Fruit fly (Drosophila melanogaster) whole organism, embryonic: ENCODE data around the gene Glut4EF.
A peak's percentile ranks its signal among the peaks of the same experiment; 100 is the strongest.

ENCODE experiments used
- CG10147 ChIP-seq: fragments of 200-800 bp; sonication (Bioruptor generic); optimal IDR thresholded peaks from 2 replicates; lab custom pipeline; 2019; ENCODE audit warnings: missing biosample characterization, mild to moderate bottlenecking, missing genetic modification characterization, moderate library complexity
- CG10543 ChIP-seq: fragments of 200-800 bp; sonication (Bioruptor generic); optimal IDR thresholded peaks from 3 replicates; lab custom pipeline; 2017; ENCODE audit warnings: missing biosample characterization, mild to moderate bottlenecking, missing genetic modification characterization, moderate library complexity
- CG11398 ChIP-seq: fragments of 200-800 bp; sonication (Bioruptor generic); optimal IDR thresholded peaks from 2 replicates; lab custom pipeline; 2016; ENCODE audit warnings: missing biosample characterization, missing genetic modification characterization
- CG13894 ChIP-seq: fragments of 200-800 bp; sonication (Bioruptor generic); optimal IDR thresholded peaks from 3 replicates; lab custom pipeline; 2018; ENCODE audit warnings: missing biosample characterization, mild to moderate bottlenecking, missing genetic modification characterization, moderate library complexity
- CG14710 ChIP-seq: fragments of 200-800 bp; sonication (Bioruptor generic); optimal IDR thresholded peaks from 3 replicates; lab custom pipeline; 2019; ENCODE audit warnings: missing biosample characterization, mild to moderate bottlenecking, missing genetic modification characterization, moderate library complexity
- CG15479 ChIP-seq: fragments of 200-800 bp; sonication (Bioruptor generic); optimal IDR thresholded peaks from 3 replicates; lab custom pipeline; 2019; ENCODE audit warnings: missing biosample characterization, mild to moderate bottlenecking, missing genetic modification characterization, moderate library complexity
- CG17361 ChIP-seq: fragments of 200-800 bp; sonication (Bioruptor generic); IDR thresholded peaks from 3 replicates; pipeline ENCODE4 v1.3.6; 2022; ENCODE audit warnings: missing biosample characterization, missing genetic modification characterization
- CG30431 ChIP-seq: fragments of 200-800 bp; sonication (Bioruptor generic); optimal IDR thresholded peaks from 2 replicates; lab custom pipeline; 2017; ENCODE audit warnings: missing biosample characterization, missing genetic modification characterization
- CG4328 ChIP-seq: fragments of 200-800 bp; sonication (Bioruptor generic); optimal IDR thresholded peaks from 3 replicates; lab custom pipeline; 2017; ENCODE audit warnings: missing biosample characterization, missing genetic modification reagents, missing genetic modification characterization
- CG4854 ChIP-seq: fragments of 200-800 bp; sonication (Bioruptor generic); optimal IDR thresholded peaks from 2 replicates; lab custom pipeline; 2016; ENCODE audit warnings: missing biosample characterization, missing genetic modification characterization, inconsistent platforms
- CG6791 ChIP-seq: fragments of 200-800 bp; sonication (Bioruptor generic); IDR thresholded peaks from 3 replicates; pipeline ENCODE4 v1.3.6; 2022; ENCODE audit warnings: missing biosample characterization, missing genetic modification characterization; ENCODE audit not compliant: partially characterized antibody
- Chrac-16 ChIP-seq: fragments of 200-800 bp; sonication (Bioruptor generic); optimal IDR thresholded peaks from 3 replicates; lab custom pipeline; 2016; ENCODE audit warnings: missing biosample characterization, missing genetic modification characterization
- D ChIP-seq, 2 experiments: fragments of 200-800 bp in 1 of 2; fragments of >200 bp in 1 of 2; sonication (Bioruptor generic) in 1 of 2; optimal IDR thresholded peaks; 2 replicates in 1 of 2; 3 replicates in 1 of 2; lab custom pipeline; 2017; ENCODE audit warnings: mild to moderate bottlenecking in 1 of 2, missing biosample characterization in 1 of 2, missing genetic modification characterization in 1 of 2, missing genetic modification reagents in 1 of 2
- Dad ChIP-seq: fragments of 200-800 bp; sonication (Bioruptor generic); optimal IDR thresholded peaks from 3 replicates; lab custom pipeline; 2016; ENCODE audit warnings: missing biosample characterization, missing genetic modification characterization
- H2.0 ChIP-seq: fragments of 200-800 bp; sonication (Bioruptor generic); IDR thresholded peaks from 2 replicates; pipeline ENCODE4 v1.3.6; 2022; ENCODE audit warnings: missing biosample characterization, missing genetic modification characterization
- HLH54F ChIP-seq: fragments of 200-800 bp; sonication (Bioruptor generic); optimal IDR thresholded peaks from 3 replicates; lab custom pipeline; 2016; ENCODE audit warnings: missing biosample characterization, missing genetic modification characterization
- HmgD ChIP-seq: fragments of 200-800 bp; sonication (Bioruptor generic); optimal IDR thresholded peaks from 3 replicates; lab custom pipeline; 2016; ENCODE audit warnings: missing biosample characterization, missing genetic modification characterization
- Kr ChIP-seq: fragments of 200-800 bp; sonication (Bioruptor generic); optimal IDR thresholded peaks from 2 replicates; lab custom pipeline; 2017; ENCODE audit warnings: missing biosample characterization, mild to moderate bottlenecking, missing genetic modification characterization
- NfI ChIP-seq: fragments of 200-800 bp; sonication (Bioruptor generic); optimal IDR thresholded peaks from 3 replicates; lab custom pipeline; 2018; ENCODE audit warnings: missing biosample characterization, mild to moderate bottlenecking, missing genetic modification characterization, moderate library complexity
- Opbp ChIP-seq: fragments of 200-800 bp; sonication (Bioruptor generic); IDR thresholded peaks from 3 replicates; pipeline ENCODE4 v1.3.6; 2022; ENCODE audit warnings: missing biosample characterization, missing genetic modification characterization; ENCODE audit not compliant: partially characterized antibody
- PHDP ChIP-seq: fragments of 200-800 bp; sonication (Bioruptor generic); optimal IDR thresholded peaks from 3 replicates; lab custom pipeline; 2018; ENCODE audit warnings: missing biosample characterization, mild to moderate bottlenecking, missing genetic modification characterization, moderate library complexity
- Ptx1 ChIP-seq: fragments of 200-800 bp; sonication (Bioruptor generic); IDR thresholded peaks from 2 replicates; pipeline ENCODE4 v1.3.6; 2022; ENCODE audit warnings: missing biosample characterization, missing genetic modification characterization
- YL-1 ChIP-seq: fragments of 200-800 bp; sonication (Bioruptor generic); optimal IDR thresholded peaks from 3 replicates; lab custom pipeline; 2017; ENCODE audit warnings: missing biosample characterization, mild to moderate bottlenecking, missing genetic modification characterization
- bsh ChIP-seq, 2 experiments: fragments of 200-800 bp; sonication (Bioruptor generic); optimal IDR thresholded peaks; 2 replicates each; lab custom pipeline; 2017 to 2018; ENCODE audit warnings: mild to moderate bottlenecking in 2 of 2, missing biosample characterization in 2 of 2, missing genetic modification characterization in 2 of 2, moderate library complexity in 1 of 2
- chn ChIP-seq: fragments of 200-800 bp; sonication (Bioruptor generic); optimal IDR thresholded peaks from 2 replicates; lab custom pipeline; 2016; ENCODE audit warnings: missing biosample characterization, missing genetic modification characterization
- dan ChIP-seq: fragments of 200-800 bp; sonication (Bioruptor generic); IDR thresholded peaks from 2 replicates; pipeline ENCODE4 v1.3.6; 2022; ENCODE audit warnings: missing biosample characterization, missing genetic modification characterization
- hbn ChIP-seq: fragments of 200-800 bp; sonication (Bioruptor generic); IDR thresholded peaks from 2 replicates; pipeline ENCODE4 v1.3.6; 2022; ENCODE audit warnings: missing biosample characterization, missing genetic modification characterization; ENCODE audit not compliant: partially characterized antibody
- her ChIP-seq: fragments of 200-800 bp; sonication (Bioruptor generic); optimal IDR thresholded peaks from 2 replicates; lab custom pipeline; 2016; ENCODE audit warnings: missing biosample characterization, missing genetic modification characterization
- mirr ChIP-seq: fragments of 200-800 bp; sonication (Bioruptor generic); optimal IDR thresholded peaks from 3 replicates; lab custom pipeline; 2018; ENCODE audit warnings: missing biosample characterization, mild to moderate bottlenecking, missing genetic modification characterization
- oc ChIP-seq: fragments of 200-800 bp; sonication (Bioruptor generic); optimal IDR thresholded peaks from 2 replicates; lab custom pipeline; 2018; ENCODE audit warnings: missing biosample characterization, mild to moderate bottlenecking, missing genetic modification characterization, moderate library complexity
- odd ChIP-seq: fragments of 200-800 bp; sonication (Bioruptor generic); optimal IDR thresholded peaks from 2 replicates; lab custom pipeline; 2017; ENCODE audit warnings: missing biosample characterization, mild to moderate bottlenecking, missing genetic modification characterization
- sd ChIP-seq: fragments of 200-800 bp; sonication (Bioruptor generic); optimal IDR thresholded peaks from 3 replicates; lab custom pipeline; 2018; ENCODE audit warnings: missing biosample characterization, mild to moderate bottlenecking, missing genetic modification characterization, moderate library complexity
- seq ChIP-seq: fragments of 200-800 bp; sonication (Bioruptor generic); IDR thresholded peaks from 2 replicates; pipeline ENCODE4 v1.3.6; 2022; ENCODE audit warnings: missing biosample characterization, missing genetic modification characterization
- sna ChIP-seq: fragments of 200-800 bp; sonication (Bioruptor generic); IDR thresholded peaks from 2 replicates; pipeline ENCODE4 v1.3.6; 2022; ENCODE audit warnings: missing biosample characterization, missing genetic modification characterization; ENCODE audit not compliant: partially characterized antibody
- tll ChIP-seq, 2 experiments: fragments of 200-800 bp in 1 of 2; fragments of >200 bp in 1 of 2; sonication (Bioruptor generic) in 1 of 2; optimal IDR thresholded peaks; 2 replicates each; lab custom pipeline; 2017 to 2019; ENCODE audit warnings: missing biosample characterization in 2 of 2, missing genetic modification characterization in 2 of 2, mild to moderate bottlenecking in 1 of 2, moderate library complexity in 1 of 2
- tup ChIP-seq: fragments of 200-800 bp; sonication (Bioruptor generic); optimal IDR thresholded peaks from 2 replicates; lab custom pipeline; 2016; ENCODE audit warnings: missing biosample characterization, mild to moderate bottlenecking, missing genetic modification characterization, moderate library complexity
- twi ChIP-seq: fragments of 200-800 bp; optimal IDR thresholded peaks from 2 replicates; lab custom pipeline; 2019; ENCODE audit warnings: missing biosample characterization, mild to moderate bottlenecking, missing genetic modification characterization, moderate library complexity
- zen ChIP-seq: fragments of 200-800 bp; sonication (Bioruptor generic); optimal IDR thresholded peaks from 3 replicates; lab custom pipeline; 2018; ENCODE audit warnings: missing biosample characterization, mild to moderate bottlenecking, missing genetic modification characterization, moderate library complexity
- zf30C ChIP-seq: fragments of 200-800 bp; sonication (Bioruptor generic); optimal IDR thresholded peaks from 3 replicates; lab custom pipeline; 2018; ENCODE audit warnings: missing biosample characterization, mild to moderate bottlenecking, missing genetic modification characterization

Glut4EF gene

dm6 chr3R:9879880-9880852, 5.7 kb downstream of the Glut4EF start (continued):
- no peak for TF ChIP-seq PHDP (tag; lab: Kevin White, UChicago)
- TF ChIP-seq odd (GFP tag; lab: Kevin White, UChicago) = no peak
- TF ChIP-seq hbn = no peak
- TF ChIP-seq twi (tag; lab: Kevin White, UChicago) = peak; percentile 57
- no peak for TF ChIP-seq Ptx1 (GFP tag; lab: Robert Waterston, UW)
- no peak for TF ChIP-seq H2.0 (GFP tag; lab: Robert Waterston, UW)
- no peak for TF ChIP-seq CG14710 (tag; lab: Kevin White, UChicago)
- TF ChIP-seq her (GFP tag; lab: Kevin White, UChicago) = no peak
- no peak for TF ChIP-seq oc (tag; lab: Kevin White, UChicago)
- no peak for TF ChIP-seq CG17361
- TF ChIP-seq CG11398 = no peak
- TF ChIP-seq CG4328 (GFP tag; lab: Kevin White, UChicago) = no peak
- no peak for TF ChIP-seq CG4854
- no peak for TF ChIP-seq dan (GFP tag; lab: Robert Waterston, UW)
- no peak for TF ChIP-seq Chrac-16
- peak in 1 of 2 experiments; percentile 90 for TF ChIP-seq tll (GFP tag; optimal IDR thresholded peaks at IDR 0.05; lab: Kevin White, UChicago)
- TF ChIP-seq tup (GFP tag; lab: Kevin White, UChicago) = no peak
- TF ChIP-seq CG6791 (GFP tag; lab: Robert Waterston, UW) = no peak
- no peak for TF ChIP-seq mirr
- TF ChIP-seq seq (GFP tag; lab: Robert Waterston, UW) = no peak
- no peak for TF ChIP-seq sna (GFP tag; lab: Robert Waterston, UW)
- peak; percentile 81 for TF ChIP-seq sd (tag; lab: Kevin White, UChicago)
- TF ChIP-seq bsh (GFP tag; optimal IDR thresholded peaks at IDR 0.05; lab: Kevin White, UChicago) = no peak
- TF ChIP-seq CG10147 = no peak
- no peak for TF ChIP-seq CG30431 (GFP tag; lab: Kevin White, UChicago)
- TF ChIP-seq zen = peak; percentile 94
- no peak for TF ChIP-seq HLH54F (GFP tag; lab: Kevin White, UChicago)
- TF ChIP-seq YL-1 = no peak
- TF ChIP-seq Opbp = 0 out of 3 replicates have a peak, but pooled peaks have one; percentile 11
- peak; percentile 42 for TF ChIP-seq D (optimal IDR thresholded peaks at IDR 0.05; lab: Kevin White, UChicago)
- no peak for TF ChIP-seq D (GFP tag; optimal IDR thresholded peaks at IDR 0.05; lab: Kevin White, UChicago)
- TF ChIP-seq Kr (GFP tag; lab: Kevin White, UChicago) = peak; percentile 64
- no peak for TF ChIP-seq NfI
- TF ChIP-seq HmgD (GFP tag; lab: Kevin White, UChicago) = no peak
- TF ChIP-seq chn = no peak
- no peak for TF ChIP-seq Dad (GFP tag; lab: Kevin White, UChicago)
- no peak for TF ChIP-seq CG10543 (GFP tag; lab: Kevin White, UChicago)
- peak; percentile 5 for TF ChIP-seq zf30C (GFP tag; lab: Kevin White, UChicago)
- peak; percentile 76 for TF ChIP-seq CG15479 (GFP tag; lab: Kevin White, UChicago)
- peak; percentile 4 for TF ChIP-seq CG13894 (tag; lab: Kevin White, UChicago)
